Fruit fly (Drosophila melanogaster) whole organism, larva: ENCODE results near the gene MICU3.

Experiments used
- noc ChIP-seq: fragments of 200-800 bp; sonication (Bioruptor generic); optimal IDR thresholded peaks from 3 replicates; lab custom pipeline; 2019; ENCODE audit warnings: missing biosample characterization, mild to moderate bottlenecking, missing genetic modification characterization, moderate library complexity

The MICU3 gene

DNA sequence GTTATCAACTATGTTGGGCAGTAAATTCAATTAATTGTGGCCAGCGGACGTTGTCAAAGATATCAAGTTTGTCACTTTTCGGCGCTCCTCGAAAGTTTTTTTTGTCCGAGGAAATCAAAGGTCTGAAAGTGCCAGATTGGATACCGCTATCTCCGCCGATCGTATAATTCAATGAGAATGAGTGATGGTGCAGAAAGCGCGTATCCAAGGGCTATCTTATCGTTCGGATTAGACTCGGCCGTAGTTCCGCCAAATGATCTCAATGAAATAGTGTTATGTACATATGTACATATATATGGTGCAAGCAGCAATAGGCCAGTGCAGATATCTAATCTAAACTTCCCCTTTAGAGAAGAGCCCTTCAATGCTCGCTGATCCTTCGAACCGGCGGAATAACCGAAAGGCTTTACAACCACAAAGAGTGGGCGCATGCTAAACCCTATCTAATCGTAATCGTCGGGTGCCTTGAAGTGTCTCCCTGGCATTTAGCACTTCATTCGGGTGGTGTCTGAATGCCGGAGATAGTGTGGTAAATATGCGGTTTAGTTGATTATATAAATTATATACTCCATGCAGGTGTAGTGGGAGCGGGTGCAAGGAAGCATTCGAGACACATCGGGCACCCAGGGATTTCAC is 26.1 kb downstream of the MICU3 start:
- peak; percentile 4 for TF ChIP-seq noc (tag; lab: Kevin White, UChicago)

DNA sequence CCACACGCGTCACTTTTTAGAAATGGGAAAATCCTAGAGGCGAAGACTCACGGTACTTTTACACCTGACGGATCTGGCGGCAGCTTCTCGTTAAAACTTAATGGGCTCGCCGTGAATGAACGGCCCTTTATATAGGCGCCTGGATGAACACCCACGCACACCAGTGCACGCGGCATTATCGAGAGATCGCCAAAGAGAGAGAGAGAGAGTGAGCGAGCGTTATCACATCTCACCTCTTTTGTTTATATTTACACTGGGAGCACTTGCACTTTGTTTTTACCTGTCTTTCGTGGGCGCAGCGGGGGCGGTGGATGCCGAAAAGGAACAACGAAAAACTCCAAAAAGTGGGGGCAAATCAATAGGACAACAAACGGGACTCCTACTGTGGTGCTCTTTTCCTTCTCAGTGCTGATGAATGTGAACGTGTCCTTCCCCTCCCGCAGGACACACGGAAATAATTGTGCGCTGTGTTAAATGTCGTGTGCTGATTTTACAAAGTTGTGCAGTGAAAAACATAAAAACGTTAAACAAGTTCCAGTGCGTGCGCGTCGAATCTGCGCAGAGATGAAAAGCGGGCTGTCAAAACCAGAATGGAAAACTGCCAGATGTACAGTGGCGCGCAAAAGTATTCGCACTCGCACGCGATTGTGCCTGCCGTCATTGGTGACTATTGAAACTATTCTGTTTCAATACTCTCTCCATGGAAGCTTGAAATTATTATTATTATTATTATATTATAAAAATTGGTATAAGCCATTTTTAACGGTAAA is 28.2 kb downstream of the MICU3 start, which contains the start of gene Mrp5:
Gene Mrp5, minus strand, starts transcription at position 561 of the 770 bp plus-strand sequence.
- TF ChIP-seq noc (tag; lab: Kevin White, UChicago) = no peak

DNA sequence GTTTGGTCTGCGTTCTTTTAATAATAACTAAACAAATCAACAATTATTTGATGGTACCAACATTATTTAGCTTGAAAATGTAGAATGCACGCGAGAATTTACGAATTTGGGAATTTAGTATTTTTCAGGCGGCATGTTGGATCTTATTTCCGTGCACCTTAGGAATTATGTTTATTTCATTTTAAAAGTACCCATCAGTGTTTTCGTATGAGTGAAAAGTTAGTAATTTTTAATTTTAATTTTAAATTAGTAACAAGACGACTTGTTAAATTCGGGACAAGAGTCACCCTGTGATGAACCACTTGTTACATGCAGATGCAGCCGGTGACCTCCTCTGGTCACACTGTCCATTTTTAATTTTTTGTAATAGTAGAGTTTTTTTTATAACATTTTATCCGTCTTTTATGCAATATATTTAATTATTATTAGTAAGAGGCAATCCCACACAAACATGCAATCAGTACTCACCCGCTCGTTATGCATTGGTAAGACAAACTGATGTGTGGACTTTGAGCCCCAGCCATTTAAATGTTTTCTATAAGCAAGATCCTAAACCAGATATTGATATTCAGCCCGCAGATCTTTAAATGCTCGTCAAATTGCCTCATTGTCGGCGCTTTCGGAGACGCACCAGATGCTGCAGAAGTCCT is 30.4 kb downstream of the MICU3 start, which contains the start of the genes CG17186 and Arc42:
Gene CG17186, minus strand, starts transcription at position 88 of the 650 bp plus-strand sequence.
Gene Arc42, plus strand, starts transcription at position 311 of the 650 bp plus-strand sequence.
- no peak for TF ChIP-seq noc (tag; lab: Kevin White, UChicago)

DNA sequence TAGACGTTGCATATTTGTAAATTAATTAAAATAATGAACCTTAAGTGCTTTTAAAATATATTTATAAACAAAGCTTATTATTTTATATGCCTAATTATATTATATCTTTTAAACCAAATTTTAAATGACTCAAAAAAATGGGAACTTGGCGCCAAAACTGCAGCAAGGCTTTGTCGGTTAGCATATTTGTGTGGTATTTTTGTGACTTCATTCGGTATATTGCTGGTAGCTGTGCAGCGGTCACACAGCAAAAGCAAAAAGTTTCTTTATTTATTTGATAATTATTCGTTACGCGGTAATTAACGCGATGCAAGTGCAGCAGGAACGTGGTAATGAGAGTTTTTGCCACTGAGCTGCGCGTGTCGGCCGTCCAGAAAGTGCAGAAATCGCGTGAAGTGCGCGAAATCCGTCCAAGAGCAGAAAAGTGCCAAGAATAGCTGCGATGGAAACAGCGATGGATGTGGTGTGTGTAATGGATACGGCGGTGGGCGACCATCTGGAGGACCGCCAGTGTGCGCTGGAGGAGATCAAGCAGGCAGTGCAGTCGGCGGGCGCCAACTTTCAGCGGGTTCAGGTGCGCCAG is 32.5 kb downstream of the MICU3 start, which contains the start of gene Ask1:
Gene Ask1, plus strand, starts transcription at position 250 of the 583 bp plus-strand sequence.
- no peak for TF ChIP-seq noc (tag; lab: Kevin White, UChicago)

DNA sequence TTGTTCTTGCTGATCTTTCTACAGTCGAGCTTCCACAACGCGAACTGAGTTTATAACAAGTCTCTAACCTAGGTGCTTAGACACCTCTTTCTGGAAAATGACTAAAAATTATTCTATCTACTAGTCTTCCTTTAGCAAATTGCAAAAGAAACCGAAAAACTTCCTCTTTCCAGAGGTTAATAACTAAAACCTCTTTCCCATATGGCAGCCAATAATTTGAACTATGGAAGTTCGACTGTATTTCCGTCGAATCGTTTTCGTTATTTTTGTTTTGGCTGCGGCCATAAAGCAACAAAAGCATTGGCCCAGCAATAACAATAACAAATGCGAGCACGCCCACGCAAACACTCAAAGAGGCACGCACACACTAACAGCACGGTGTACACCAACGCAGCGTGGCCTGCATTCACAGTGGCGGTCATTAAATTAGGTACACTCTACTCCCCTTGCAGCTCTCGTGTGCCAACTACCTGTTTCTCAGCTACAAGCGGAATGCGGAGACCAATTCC is 33.4 kb downstream of the MICU3 start:
- peak; percentile 88 for TF ChIP-seq noc (tag; lab: Kevin White, UChicago)

DNA sequence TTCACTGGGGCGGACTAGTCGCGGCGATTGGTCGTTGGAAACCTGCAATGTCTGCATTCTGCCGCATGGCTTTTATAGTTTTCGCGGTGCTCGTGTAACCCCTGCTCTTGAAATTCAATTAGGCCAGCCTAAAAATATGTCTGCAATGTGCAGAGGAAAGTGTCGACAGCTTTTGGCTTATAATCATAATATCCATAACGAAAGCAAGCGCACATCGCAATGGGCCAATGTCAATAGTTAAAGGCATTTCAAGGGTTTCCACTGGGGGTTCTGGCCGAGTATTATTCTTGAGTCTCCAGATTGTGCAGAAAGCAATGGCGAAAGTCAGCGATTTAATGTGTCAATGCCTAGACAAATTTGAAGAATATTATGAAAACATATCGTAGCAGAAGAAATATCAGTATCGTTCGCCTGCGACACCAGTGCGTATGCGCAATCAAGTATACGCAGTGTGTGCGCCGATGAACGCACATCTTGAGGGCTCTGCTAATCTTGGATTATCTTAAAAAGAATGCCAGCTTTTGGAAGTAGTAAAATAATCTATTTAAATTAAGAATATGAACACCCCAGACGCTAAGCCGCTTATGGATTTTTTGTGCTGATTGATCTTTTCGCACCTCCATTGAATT is 41.2 kb downstream of the MICU3 start, which contains the start of gene ninaE:
Gene ninaE, minus strand, starts transcription at position 51 of the 629 bp plus-strand sequence.
- no peak for TF ChIP-seq noc (tag; lab: Kevin White, UChicago)

DNA sequence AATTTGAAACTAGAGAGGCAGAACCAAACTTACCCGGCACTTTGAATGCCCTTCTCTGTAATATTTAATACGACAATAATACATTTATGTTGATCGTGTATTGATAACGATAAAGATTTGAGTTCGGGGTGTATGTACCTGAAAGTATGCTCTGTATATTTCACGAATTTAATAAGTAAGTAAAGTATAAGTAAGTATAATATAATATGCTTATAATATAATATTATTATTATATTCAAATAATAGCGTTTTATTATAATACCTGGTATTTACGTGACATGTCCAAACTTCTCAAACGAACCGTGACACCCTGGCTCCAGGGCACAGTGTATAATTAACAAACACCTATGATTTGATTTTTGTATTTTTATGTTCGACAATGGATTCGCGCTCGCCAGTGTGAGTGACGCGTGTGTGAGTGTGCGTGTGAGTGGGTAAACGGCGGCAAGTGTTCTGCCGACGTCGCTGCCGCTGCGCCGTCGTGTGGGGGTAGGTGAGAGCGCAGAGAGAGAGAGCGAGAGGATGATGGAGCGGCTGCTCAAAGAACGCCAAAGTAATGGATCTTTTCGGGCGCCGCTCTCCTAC is 42.6 kb downstream of the MICU3 start:
- TF ChIP-seq noc (tag; lab: Kevin White, UChicago) = peak; percentile 92

DNA sequence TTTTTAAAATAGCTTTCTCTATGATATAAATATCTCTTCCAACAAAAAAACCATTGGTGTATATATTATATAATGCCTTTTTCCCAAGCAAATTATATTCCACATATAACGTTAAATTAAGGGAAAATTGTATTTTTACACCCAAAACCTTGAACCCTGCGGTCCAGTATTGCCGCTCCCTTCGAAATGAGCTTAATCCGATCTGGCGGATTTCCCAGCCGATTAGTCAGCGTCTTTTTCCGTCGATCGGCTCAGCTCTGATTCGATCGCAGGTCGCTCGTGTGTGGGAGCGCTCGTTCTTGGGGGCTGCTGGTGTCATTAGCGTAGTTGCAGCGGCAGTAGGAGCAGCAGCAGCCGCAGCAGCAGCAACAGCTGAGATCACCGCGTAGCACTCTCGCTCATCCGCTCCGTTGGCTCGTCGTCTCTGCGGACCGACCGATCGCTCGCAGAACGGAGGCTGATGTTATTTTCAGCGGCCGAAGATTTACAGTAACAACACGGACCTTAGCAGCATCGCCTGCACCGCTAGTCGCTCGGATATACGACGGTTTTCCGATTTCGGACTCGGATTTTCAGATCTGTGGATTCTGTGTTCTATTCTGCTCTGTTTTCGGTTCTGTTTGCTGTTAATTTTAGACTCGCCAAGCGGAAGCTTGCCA is 43.4 kb downstream of the MICU3 start, which contains the start of gene CG4733:
Gene CG4733, plus strand, starts transcription at position 350 of the 659 bp plus-strand sequence.
- no peak for TF ChIP-seq noc (tag; lab: Kevin White, UChicago)

DNA sequence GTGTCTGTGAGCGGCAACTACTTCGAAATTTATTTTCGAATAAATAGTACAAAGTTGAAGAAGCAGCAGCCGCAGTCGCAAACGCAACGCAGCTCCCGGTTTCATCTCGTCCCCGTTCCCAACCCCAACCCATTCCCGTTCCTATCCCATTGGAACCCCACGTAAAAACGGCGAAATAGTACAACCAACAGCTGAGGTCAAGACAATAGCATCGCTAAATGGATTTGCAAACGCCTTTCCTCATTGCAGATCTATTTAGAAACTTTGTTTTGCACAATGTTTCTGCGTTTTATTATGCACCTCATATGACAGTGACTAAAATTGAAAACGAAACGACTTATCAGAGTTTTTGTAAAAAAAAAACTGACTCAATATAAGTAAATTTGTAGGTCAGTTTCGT is 44.3 kb downstream of the MICU3 start:
- TF ChIP-seq noc (tag; lab: Kevin White, UChicago) = no peak

DNA sequence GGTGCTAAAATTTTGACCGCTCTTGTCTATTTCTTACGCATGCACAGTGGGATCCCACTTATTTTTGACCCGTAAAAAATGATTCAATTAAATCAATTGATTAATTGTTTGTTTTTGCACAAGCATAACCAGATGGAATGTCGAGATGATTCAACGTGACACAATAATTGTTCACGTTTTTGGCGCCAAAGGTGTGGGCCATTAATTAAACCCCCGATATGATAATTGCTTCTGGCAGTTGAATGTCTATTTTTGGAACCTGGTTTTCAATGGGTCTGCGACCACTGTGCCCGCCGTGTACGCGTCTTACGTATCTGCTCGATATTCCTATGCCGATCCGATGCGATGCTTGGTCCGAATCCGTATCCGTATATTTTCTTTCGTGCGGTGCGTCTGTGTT is 44.9 kb downstream of the MICU3 start:
- TF ChIP-seq noc (tag; lab: Kevin White, UChicago) = peak; percentile 53

DNA sequence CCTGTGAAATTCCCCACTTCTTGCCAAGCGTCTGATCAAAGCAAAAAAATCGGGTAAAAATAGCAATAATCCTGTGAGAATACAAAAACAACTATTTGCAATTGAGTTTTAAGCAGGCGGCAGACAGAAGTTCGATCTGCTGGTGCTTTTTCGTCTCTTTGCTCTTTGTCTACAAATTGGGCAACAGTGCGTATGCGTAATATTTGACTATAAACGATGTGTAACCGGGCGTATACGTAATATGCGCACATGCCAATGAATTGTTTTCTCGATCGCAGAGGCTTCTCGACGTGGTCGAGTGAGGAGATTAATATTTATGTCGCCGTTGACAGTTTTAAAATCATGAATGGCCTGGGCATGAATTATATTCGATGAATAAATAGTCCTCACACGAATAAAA is 48.2 kb downstream of the MICU3 start:
- no peak for TF ChIP-seq noc (tag; lab: Kevin White, UChicago)

DNA sequence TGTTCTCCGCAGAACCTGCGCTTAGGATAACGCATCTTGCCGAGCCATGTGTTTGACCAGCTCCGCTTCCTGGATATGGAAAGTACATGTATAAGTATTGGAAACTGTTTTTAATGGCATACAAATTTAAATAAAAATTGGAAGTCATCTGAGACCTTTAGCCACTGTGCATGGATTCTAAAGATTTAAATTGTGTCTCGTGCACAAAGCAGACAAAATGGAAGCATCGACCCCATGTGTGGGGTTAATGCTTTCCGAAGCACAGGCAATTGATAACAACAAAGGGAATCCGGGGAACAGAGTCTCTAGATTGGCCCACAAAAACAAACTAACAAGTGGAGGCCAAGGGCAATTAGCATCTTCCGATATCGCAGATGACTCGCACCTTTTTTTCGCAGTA is 54.6 kb downstream of the MICU3 start:
- no peak for TF ChIP-seq noc (tag; lab: Kevin White, UChicago)

DNA sequence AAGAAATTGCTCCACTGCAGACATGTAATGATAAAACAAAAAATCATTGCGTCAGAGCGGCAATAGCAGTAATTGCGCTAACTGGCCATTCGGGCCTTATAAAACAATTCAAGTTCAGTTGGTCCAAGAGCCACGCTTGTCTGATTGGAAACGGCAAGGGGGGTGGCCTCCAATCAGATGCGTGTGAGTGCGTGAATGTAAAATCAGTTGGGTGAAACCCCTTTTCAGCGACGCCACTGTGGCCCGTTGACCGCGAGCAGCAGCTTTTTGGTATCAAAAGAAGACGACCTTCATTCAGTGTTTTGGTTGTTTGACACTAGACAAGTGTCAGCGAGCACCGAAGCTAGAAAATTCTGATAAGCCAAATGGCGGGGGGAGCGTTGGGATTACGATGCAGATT is 55.2 kb downstream of the MICU3 start:
- TF ChIP-seq noc (tag; lab: Kevin White, UChicago) = peak; percentile 14
